Fruit fly (Drosophila melanogaster): ENCODE results near the gene PSMG1.

Gene PSMG1

dm6 chr3R:5791497-5791896 is 2.6 kb downstream of the PSMG1 start, which contains the start of gene Hpf1 (continued):
- peak; percentile 97 for TF ChIP-seq Ssrp (tag; optimal IDR thresholded peaks at IDR 0.05)
- peak; percentile 95 for TF ChIP-seq CG7987 (GFP tag; optimal IDR thresholded peaks at IDR 0.05)
- TF ChIP-seq Dip3 (GFP tag; optimal IDR thresholded peaks at IDR 0.05): peak; percentile 99
- no peak for TF ChIP-seq CG2129 (GFP tag; IDR thresholded peaks at IDR 0.05; ENCODE audit: partially characterized antibody)
- peak; percentile 99 for TF ChIP-seq CHES-1-like (GFP tag; optimal IDR thresholded peaks at IDR 0.05)
- peak; percentile 97 for TF ChIP-seq CG4404 (GFP tag; IDR thresholded peaks at IDR 0.05)
- peak; percentile 97 for TF ChIP-seq HLH3B (GFP tag; IDR thresholded peaks at IDR 0.05)
- TF ChIP-seq Myb (GFP tag; optimal IDR thresholded peaks at IDR 0.05): peak; percentile 92
- TF ChIP-seq MESR4 (GFP tag; optimal IDR thresholded peaks at IDR 0.05): peak; percentile 86
- peak; percentile 98 for TF ChIP-seq Hr51 (GFP tag; optimal IDR thresholded peaks at IDR 0.05)
- peak; percentile 86 for TF ChIP-seq CG15073 (GFP tag; optimal IDR thresholded peaks at IDR 0.05)
- peak; percentile 98 for TF ChIP-seq CG4617 (GFP tag; optimal IDR thresholded peaks at IDR 0.05; ENCODE audit: borderline replicate concordance)
- TF ChIP-seq CG18619 (GFP tag; optimal IDR thresholded peaks at IDR 0.05): peak; percentile 98
- TF ChIP-seq yki (optimal IDR thresholded peaks at IDR 0.05): no peak
- peak; percentile 97 for TF ChIP-seq Dek (tag; optimal IDR thresholded peaks at IDR 0.05)
- TF ChIP-seq CG4854 (GFP tag; optimal IDR thresholded peaks at IDR 0.05): peak; percentile 96
- peak; percentile 98 for TF ChIP-seq CG9932 (GFP tag; IDR thresholded peaks at IDR 0.05)
- TF ChIP-seq CG33213 (GFP tag; optimal IDR thresholded peaks at IDR 0.05): peak; percentile 98
- TF ChIP-seq gem (tag; optimal IDR thresholded peaks at IDR 0.05): peak; percentile 99
- TF ChIP-seq kni (GFP tag; optimal IDR thresholded peaks at IDR 0.05): peak; percentile 68
- peak; percentile 98 for TF ChIP-seq CG6689 (GFP tag; IDR thresholded peaks at IDR 0.05)
- TF ChIP-seq br (optimal IDR thresholded peaks at IDR 0.05): no peak
- peak; percentile 97 for TF ChIP-seq H15 (GFP tag; IDR thresholded peaks at IDR 0.05)
- TF ChIP-seq CG11695 (GFP tag; IDR thresholded peaks at IDR 0.05): peak; percentile 99
- peak; percentile 98 for TF ChIP-seq pum (GFP tag; optimal IDR thresholded peaks at IDR 0.05)
- TF ChIP-seq esg (GFP tag; conservative IDR thresholded peaks at IDR 0.05): peak; percentile 98
- TF ChIP-seq NC2α (GFP tag; optimal IDR thresholded peaks at IDR 0.05): peak; percentile 96
- peak; percentile 98 for TF ChIP-seq Hr3 (GFP tag; optimal IDR thresholded peaks at IDR 0.05)
- peak; percentile 98 for TF ChIP-seq vvl (GFP tag; IDR thresholded peaks at IDR 0.05)
- TF ChIP-seq dimm (GFP tag; IDR thresholded peaks at IDR 0.05): peak; percentile 92
- TF ChIP-seq hkb (optimal IDR thresholded peaks at IDR 0.05): no peak
- peak; percentile 98 for TF ChIP-seq hkb (GFP tag; IDR thresholded peaks at IDR 0.05)
- TF ChIP-seq kah (GFP tag; optimal IDR thresholded peaks at IDR 0.05): peak; percentile 92
- no peak for TF ChIP-seq zen2 (GFP tag; IDR thresholded peaks at IDR 0.05; ENCODE audit: partially characterized antibody)
- TF ChIP-seq toy (GFP tag; IDR thresholded peaks at IDR 0.05): peak; percentile 93
- TF ChIP-seq Xbp1 (GFP tag; optimal IDR thresholded peaks at IDR 0.05): peak; percentile 99
- peak; percentile 96 for TF ChIP-seq CG2889 (GFP tag; IDR thresholded peaks at IDR 0.05)
- TF ChIP-seq CG12769 (tag; optimal IDR thresholded peaks at IDR 0.05): peak; percentile 99
- peak; percentile 98 for TF ChIP-seq sisA (GFP tag; IDR thresholded peaks at IDR 0.05)
- TF ChIP-seq CG9797 (GFP tag; optimal IDR thresholded peaks at IDR 0.05): peak; percentile 29
- peak; percentile 97 for TF ChIP-seq dm (GFP tag; optimal IDR thresholded peaks at IDR 0.05)
- peak; percentile 96 for TF ChIP-seq CG6813 (GFP tag; optimal IDR thresholded peaks at IDR 0.05)
- TF ChIP-seq CG6272 (GFP tag; IDR thresholded peaks at IDR 0.05): peak; percentile 98
- peak; percentile 97 for TF ChIP-seq ase (GFP tag; IDR thresholded peaks at IDR 0.05)

Measured in whole organism, embryonic.